Fruit fly (Drosophila melanogaster) whole organism, adult: ENCODE measurements around the gene sov.

ENCODE experiments used
- CG33017 ChIP-seq: fragments of 200-800 bp; sonication (Bioruptor generic); optimal IDR thresholded peaks from 2 replicates; lab custom pipeline; 2018; ENCODE audit warnings: missing biosample characterization, mild to moderate bottlenecking, missing genetic modification characterization, moderate library complexity
- Crg-1 ChIP-seq: fragments of 200-800 bp; sonication (Bioruptor generic); optimal IDR thresholded peaks from 2 replicates; lab custom pipeline; 2016; ENCODE audit warnings: missing biosample characterization, missing genetic modification characterization

DNA sequence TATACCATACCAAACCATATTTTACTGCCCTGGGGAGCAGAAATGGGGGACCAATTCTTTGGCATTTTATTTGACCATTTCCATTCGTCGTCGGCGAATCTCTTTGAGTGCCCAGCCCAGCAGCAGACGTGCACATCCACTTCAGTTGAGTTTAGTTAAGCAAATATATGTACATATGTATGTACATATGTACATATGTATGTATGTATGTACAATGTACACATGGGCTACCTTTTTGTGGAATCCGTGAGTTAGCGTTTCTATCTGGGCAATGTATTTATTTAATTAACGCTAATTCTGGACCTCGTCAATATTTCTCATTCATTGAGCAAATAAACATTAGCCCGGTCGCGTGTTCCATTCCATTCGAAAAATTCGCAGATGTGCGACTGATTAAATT, 36.2 kb upstream of the sov start:
- TF ChIP-seq CG33017 (tag; lab: Kevin White, UChicago): no peak
- TF ChIP-seq Crg-1 (GFP tag; lab: Kevin White, UChicago): no peak
